Fruit fly (Drosophila melanogaster) whole organism, pupa: ENCODE measurements around the gene CG15498.

Experiments
- CG10348 ChIP-seq: fragments of 200-800 bp; sonication (Bioruptor generic); IDR thresholded peaks from 2 replicates; pipeline ENCODE4 v1.3.6; 2022; ENCODE audit warnings: missing biosample characterization, missing genetic modification characterization
- CG12605 ChIP-seq: fragments of 200-800 bp; sonication (Bioruptor generic); IDR thresholded peaks from 2 replicates; pipeline ENCODE4 v1.3.6; 2022; ENCODE audit warnings: missing biosample characterization, missing genetic modification characterization
- CG13204 ChIP-seq: fragments of 200-800 bp; sonication (Bioruptor generic); optimal IDR thresholded peaks from 2 replicates; lab custom pipeline; 2018; ENCODE audit warnings: missing biosample characterization, mild to moderate bottlenecking, missing genetic modification characterization, moderate library complexity
- CG14655 ChIP-seq: fragments of 200-800 bp; sonication (Bioruptor generic); optimal IDR thresholded peaks from 3 replicates; lab custom pipeline; 2017; ENCODE audit warnings: mild to moderate bottlenecking, missing biosample characterization, missing genetic modification reagents, missing genetic modification characterization
- CG15710 ChIP-seq: fragments of 200-800 bp; sonication (Bioruptor generic); optimal IDR thresholded peaks from 2 replicates; lab custom pipeline; 2018; ENCODE audit warnings: missing biosample characterization, mild to moderate bottlenecking, missing genetic modification characterization, moderate library complexity
- CG17806 ChIP-seq: fragments of 200-800 bp; sonication (Bioruptor generic); optimal IDR thresholded peaks from 2 replicates; lab custom pipeline; 2018; ENCODE audit warnings: missing biosample characterization, mild to moderate bottlenecking, missing genetic modification characterization, moderate library complexity
- CG32121 ChIP-seq: fragments of 200-800 bp; sonication (Bioruptor generic); IDR thresholded peaks from 2 replicates; pipeline ENCODE4 v1.3.6; 2022; ENCODE audit warnings: missing biosample characterization, missing genetic modification characterization
- CG34367 ChIP-seq: fragments of 200-800 bp; sonication (Bioruptor generic); optimal IDR thresholded peaks from 2 replicates; lab custom pipeline; 2018; ENCODE audit warnings: missing biosample characterization, mild to moderate bottlenecking, missing genetic modification characterization
- CG4496 ChIP-seq: fragments of 200-800 bp; sonication (Bioruptor generic); IDR thresholded peaks from 3 replicates; pipeline ENCODE4 v1.3.6; 2022; ENCODE audit warnings: missing biosample characterization, missing genetic modification characterization
- CG8159 ChIP-seq: fragments of 200-800 bp; sonication (Bioruptor generic); optimal IDR thresholded peaks from 3 replicates; lab custom pipeline; 2018; ENCODE audit warnings: missing biosample characterization, mild to moderate bottlenecking, missing genetic modification characterization, moderate library complexity
- CG8301 ChIP-seq: fragments of 200-800 bp; sonication (Bioruptor generic); optimal IDR thresholded peaks from 2 replicates; lab custom pipeline; 2018; ENCODE audit warnings: missing biosample characterization, mild to moderate bottlenecking, missing genetic modification characterization
- CG9948 ChIP-seq: fragments of 200-800 bp; sonication (Bioruptor generic); optimal IDR thresholded peaks from 2 replicates; lab custom pipeline; 2018; ENCODE audit warnings: missing biosample characterization, mild to moderate bottlenecking, missing genetic modification characterization, moderate library complexity
- D1 ChIP-seq: fragments of 200-800 bp; sonication (Bioruptor generic); optimal IDR thresholded peaks from 2 replicates; lab custom pipeline; 2018; ENCODE audit warnings: missing biosample characterization, mild to moderate bottlenecking, missing genetic modification characterization, moderate library complexity
- EcR ChIP-seq: fragments of 200-800 bp; sonication (Bioruptor generic); optimal IDR thresholded peaks from 3 replicates; lab custom pipeline; 2019; ENCODE audit warnings: missing biosample characterization, missing genetic modification characterization, mild to moderate bottlenecking, moderate library complexity, missing genetic modification reagents
- Ets98B ChIP-seq: fragments of 200-800 bp; sonication (Bioruptor generic); IDR thresholded peaks from 2 replicates; pipeline ENCODE4 v1.3.6; 2022; ENCODE audit warnings: missing biosample characterization, missing genetic modification characterization
- Pif1A ChIP-seq: fragments of 200-800 bp; sonication (Bioruptor generic); optimal IDR thresholded peaks from 3 replicates; lab custom pipeline; 2016; ENCODE audit warnings: missing biosample characterization, missing genetic modification characterization
- Pif1B ChIP-seq: fragments of 200-800 bp; sonication (Bioruptor generic); optimal IDR thresholded peaks from 3 replicates; lab custom pipeline; 2016; ENCODE audit warnings: missing biosample characterization, missing genetic modification characterization
- Snoo ChIP-seq: fragments of 200-800 bp; sonication (Bioruptor generic); optimal IDR thresholded peaks from 3 replicates; lab custom pipeline; 2017; ENCODE audit warnings: missing biosample characterization, mild to moderate bottlenecking, missing genetic modification characterization, inconsistent platforms
- fd96Ca ChIP-seq: fragments of 200-800 bp; sonication (Bioruptor generic); IDR thresholded peaks from 3 replicates; pipeline ENCODE4 v1.3.6; 2022; ENCODE audit warnings: missing biosample characterization, missing genetic modification characterization
- gl ChIP-seq: fragments of 200-800 bp; sonication (Bioruptor generic); optimal IDR thresholded peaks from 2 replicates; lab custom pipeline; 2018; ENCODE audit warnings: missing biosample characterization, mild to moderate bottlenecking, missing genetic modification characterization
- rn ChIP-seq: fragments of 200-800 bp; sonication (Bioruptor generic); IDR thresholded peaks from 2 replicates; pipeline ENCODE4 v1.3.6; 2022; ENCODE audit warnings: missing biosample characterization, missing genetic modification characterization

Gene CG15498

dm6 chr3R:21587480-21588055, 18.6 kb upstream of the CG15498 start:
- TF ChIP-seq CG4496 (GFP tag; lab: Robert Waterston, UW) (no peak), CG17806 (tag; lab: Kevin White, UChicago) (no peak), CG32121 (GFP tag; lab: Robert Waterston, UW) (no peak), fd96Ca (GFP tag; lab: Robert Waterston, UW) (no peak), CG12605 (GFP tag; lab: Robert Waterston, UW) (no peak), Ets98B (GFP tag; lab: Robert Waterston, UW) (no peak)
- TF ChIP-seq, all 21 proteins: peak for 0

- no peak for TF ChIP-seq CG14655 (GFP tag; lab: Kevin White, UChicago)
- no peak for TF ChIP-seq fd96Ca (GFP tag; lab: Robert Waterston, UW)
- no peak for TF ChIP-seq CG9948 (tag; lab: Kevin White, UChicago)
- no peak for TF ChIP-seq CG8159 (tag; lab: Kevin White, UChicago)
Measured at dm6 chr3R:21586914-21587459, 18.0 kb upstream of the CG15498 start.

dm6 chr3R:21586351-21586750, 17.4 kb upstream of the CG15498 start:
- no peak for TF ChIP-seq CG32121 (GFP tag; lab: Robert Waterston, UW)
- TF ChIP-seq Pif1A: no peak
- no peak for TF ChIP-seq CG12605 (GFP tag; lab: Robert Waterston, UW)
- TF ChIP-seq CG15710 (tag; lab: Kevin White, UChicago): no peak
- TF ChIP-seq D1 (tag; lab: Kevin White, UChicago): no peak

DNA sequence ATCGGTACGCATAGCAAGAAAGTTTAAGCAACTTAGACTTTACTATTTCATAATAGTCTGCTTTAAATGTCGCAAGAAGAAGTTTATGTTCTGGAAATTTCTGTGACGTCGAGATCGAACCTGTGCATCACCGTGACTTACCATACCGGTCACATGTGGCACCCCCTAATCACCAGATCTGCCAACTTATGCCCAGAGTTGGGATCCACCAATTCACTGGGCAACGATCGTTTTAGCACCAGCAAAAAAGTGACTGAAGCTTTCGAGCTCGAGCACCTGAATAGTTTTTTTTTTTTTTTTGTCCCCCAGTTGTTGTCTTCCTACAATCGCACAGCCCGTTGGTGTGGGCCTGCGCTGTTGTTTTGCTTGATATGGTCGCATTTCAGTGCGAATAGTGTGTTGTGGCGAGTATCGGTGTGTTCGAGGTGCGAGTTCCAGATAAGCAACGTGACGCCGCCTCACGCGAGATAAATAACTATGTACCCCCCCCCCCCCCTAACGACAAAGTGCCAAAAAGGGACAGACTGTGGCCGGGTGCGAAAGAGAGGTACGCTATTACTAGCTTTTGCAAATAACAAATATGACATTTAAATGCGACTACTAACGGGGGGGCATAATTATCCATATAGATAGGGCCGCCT, 15.5 kb upstream of the CG15498 start:
- TF ChIP-seq CG32121 (GFP tag; lab: Robert Waterston, UW) (no peak), CG4496 (GFP tag; lab: Robert Waterston, UW) (0 out of 3 replicates have a peak, but pooled peaks have one; percentile 45), CG13204 (GFP tag; lab: Kevin White, UChicago) (peak; percentile 41), EcR (GFP tag; lab: Kevin White, UChicago) (peak; percentile 20), CG14655 (GFP tag; lab: Kevin White, UChicago) (no peak), CG15710 (tag; lab: Kevin White, UChicago) (peak; percentile 5), gl (tag; lab: Kevin White, UChicago) (no peak)

- TF ChIP-seq EcR (GFP tag; lab: Kevin White, UChicago) (peak; percentile 79), D1 (tag; lab: Kevin White, UChicago) (no peak)
Measured at dm6 chr3R:21583603-21584218, 14.8 kb upstream of the CG15498 start.

- TF ChIP-seq fd96Ca (GFP tag; lab: Robert Waterston, UW) (no peak), CG8159 (tag; lab: Kevin White, UChicago) (no peak)
- TF ChIP-seq, all 21 proteins: peak for 0
Measured at dm6 chr3R:21583087-21583486, 14.1 kb upstream of the CG15498 start.

DNA sequence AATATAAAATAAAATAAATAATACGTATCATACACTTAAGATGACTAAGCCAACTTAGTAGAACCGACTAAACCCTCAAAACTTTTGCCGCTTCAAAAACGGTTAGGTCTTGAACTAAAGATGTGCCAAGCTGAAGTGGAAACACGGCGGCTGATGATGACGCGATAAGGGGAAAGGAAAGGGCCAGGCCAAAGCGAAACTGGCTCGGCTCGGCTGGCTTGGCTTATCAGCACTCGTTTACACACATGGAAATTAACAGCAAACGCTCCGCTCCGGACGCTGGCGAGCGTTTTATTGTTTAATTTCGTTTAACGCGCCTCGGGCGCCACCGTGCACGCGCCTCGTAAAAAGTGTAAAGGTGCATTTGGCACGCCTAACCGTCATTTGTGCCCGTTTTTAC, 13.7 kb upstream of the CG15498 start:
- TF ChIP-seq CG8301 (tag; lab: Kevin White, UChicago) (no peak), EcR (GFP tag; lab: Kevin White, UChicago) (no peak), CG8159 (tag; lab: Kevin White, UChicago) (no peak), Pif1B (GFP tag; lab: Kevin White, UChicago) (no peak), Snoo (no peak), CG10348 (no peak), CG15710 (tag; lab: Kevin White, UChicago) (no peak), fd96Ca (GFP tag; lab: Robert Waterston, UW) (no peak), gl (tag; lab: Kevin White, UChicago) (no peak), CG32121 (GFP tag; lab: Robert Waterston, UW) (no peak), Pif1A (no peak), Ets98B (GFP tag; lab: Robert Waterston, UW) (no peak), CG4496 (GFP tag; lab: Robert Waterston, UW) (no peak), D1 (tag; lab: Kevin White, UChicago) (no peak), CG14655 (GFP tag; lab: Kevin White, UChicago) (no peak), CG34367 (tag; lab: Kevin White, UChicago) (no peak), CG12605 (GFP tag; lab: Robert Waterston, UW) (no peak), rn (GFP tag; lab: Robert Waterston, UW) (no peak), CG13204 (GFP tag; lab: Kevin White, UChicago) (no peak)
